Worm (Caenorhabditis elegans) whole organism, early embryonic: Measurements from ENCODE around the gene str-114.

Experiments used
- F13C5.2 ChIP-seq: sonication (generic microtip); optimal IDR thresholded peaks from 2 replicates; lab custom pipeline; 2017; ENCODE audit warnings: mild to moderate bottlenecking, missing genetic modification characterization, inconsistent platforms, missing compliant biosample characterization
- ama-1 ChIP-seq: fragments of 150-350 bp; optimal IDR thresholded peaks from 2 replicates; lab custom pipeline; 2014
- ceh-13 ChIP-seq: fragments of 200-800 bp; sonication (Bioruptor generic); optimal IDR thresholded peaks from 2 replicates; lab custom pipeline; 2018; ENCODE audit warnings: mild to moderate bottlenecking, missing genetic modification characterization, missing compliant biosample characterization
- ets-7 ChIP-seq: sonication (generic microtip); optimal IDR thresholded peaks from 2 replicates; lab custom pipeline; 2016; ENCODE audit warnings: missing genotype, missing genetic modification characterization, missing compliant biosample characterization
- pes-1 ChIP-seq: fragments of 200-800 bp; sonication (Bioruptor generic); IDR thresholded peaks from 2 replicates; pipeline ENCODE4 v1.3.6; 2022; ENCODE audit warnings: missing genetic modification reagents, missing genetic modification characterization, missing compliant biosample characterization
- sea-1 ChIP-seq: fragments of 200-800 bp; sonication (Bioruptor generic); conservative IDR thresholded peaks from 2 replicates; pipeline ENCODE4 v1.3.6; 2022; ENCODE audit warnings: missing genetic modification characterization, missing compliant biosample characterization
- tbx-11 ChIP-seq: fragments of 200-800 bp; sonication (Bioruptor generic); IDR thresholded peaks from 2 replicates; pipeline ENCODE4 v1.3.6; 2022; ENCODE audit warnings: missing genetic modification characterization, missing compliant biosample characterization

- TF ChIP-seq F13C5.2 (tag; lab: Kevin White, UChicago) (no peak), tbx-11 (no peak), sea-1 (GFP tag; lab: Robert Waterston, UW) (no peak), ets-7 (tag; lab: Kevin White, UChicago) (no peak), pes-1 (GFP tag; lab: Robert Waterston, UW) (no peak), ceh-13 (GFP tag; lab: Kevin White, UChicago) (no peak), ama-1 (lab: Kevin White, UChicago) (no peak)
Observed at ce11 chrV:3634293-3635016, 15.1 kb upstream of the str-114 start.
